Fruit fly (Drosophila melanogaster): ENCODE results near the gene CG6985.
A peak's percentile ranks its signal among the peaks of the same experiment; 100 is the strongest.

The CG6985 gene

dm6 chr3R:22747423-22748090 is 6.6 kb downstream of the CG6985 start, which contains the start of gene CG17141 (continued):
- TF ChIP-seq stwl (tag; optimal IDR thresholded peaks at IDR 0.05) (peak; percentile 26), CG3847 (GFP tag; IDR thresholded peaks at IDR 0.05) (peak; percentile 64), bcd (GFP tag; optimal IDR thresholded peaks at IDR 0.05) (no peak), mam (GFP tag; optimal IDR thresholded peaks at IDR 0.05) (no peak), CG11560 (tag; IDR thresholded peaks at IDR 0.05) (no peak), vfl (GFP tag; optimal IDR thresholded peaks at IDR 0.05) (no peak), CTCF (GFP tag; optimal IDR thresholded peaks at IDR 0.05) (no peak), CG9727 (GFP tag; optimal IDR thresholded peaks at IDR 0.05) (no peak), zfh1 (GFP tag; IDR thresholded peaks at IDR 0.05) (no peak)

- TF ChIP-seq Med (GFP tag) (peak; percentile 3), amos (GFP tag; IDR thresholded peaks at IDR 0.05; ENCODE audit: partially characterized antibody) (no peak), org-1 (GFP tag; optimal IDR thresholded peaks at IDR 0.05) (no peak), CG10543 (GFP tag; optimal IDR thresholded peaks at IDR 0.05) (no peak), D19B (GFP tag; optimal IDR thresholded peaks at IDR 0.05) (no peak), Sin3A (optimal IDR thresholded peaks at IDR 0.05) (no peak)
Measured at dm6 chr3R:22748956-22749355, 8.0 kb downstream of the CG6985 start, which contains the start of gene CG31139. Gene CG31139 (minus strand): TSS chr3R:22749056.

dm6 chr3R:22750039-22750438 is 9.1 kb downstream of the CG6985 start:
- TF ChIP-seq Nf-YA (GFP tag; IDR thresholded peaks at IDR 0.05) (no peak), Tbp (GFP tag; optimal IDR thresholded peaks at IDR 0.05) (no peak), disco-r (GFP tag; optimal IDR thresholded peaks at IDR 0.05) (no peak), NC2α (GFP tag; optimal IDR thresholded peaks at IDR 0.05) (no peak), CG10209 (GFP tag; optimal IDR thresholded peaks at IDR 0.05) (no peak), ttk (GFP tag; IDR thresholded peaks at IDR 0.05) (no peak), Ptx1 (GFP tag; IDR thresholded peaks at IDR 0.05) (no peak), kah (GFP tag; optimal IDR thresholded peaks at IDR 0.05) (peak; percentile 98), CG3726 (GFP tag; IDR thresholded peaks at IDR 0.05) (no peak), CG10979 (tag; optimal IDR thresholded peaks at IDR 0.05) (no peak), CG18011 (GFP tag; optimal IDR thresholded peaks at IDR 0.05) (no peak), row (GFP tag; IDR thresholded peaks at IDR 0.05) (no peak), chm (GFP tag; IDR thresholded peaks at IDR 0.05) (0 out of 2 replicates have a peak, but pooled peaks have one; percentile 10), ato (GFP tag; IDR thresholded peaks at IDR 0.05; ENCODE audit: partially characterized antibody) (no peak), croc (GFP tag; conservative IDR thresholded peaks at IDR 0.05) (no peak)

dm6 chr3R:22750534-22750947 is 9.6 kb downstream of the CG6985 start, which contains the start of the genes rumi, CG7029 and Usp12-46:
Gene rumi (minus strand): TSS chr3R:22750597.
Gene CG7029 (plus strand): TSS chr3R:22750901.
Gene Usp12-46 (plus strand): TSS chr3R:22750901.
- TF ChIP-seq disco-r (GFP tag; optimal IDR thresholded peaks at IDR 0.05) (peak; percentile 57), CG10321 (GFP tag; IDR thresholded peaks at IDR 0.05) (peak; percentile 62), CG3726 (GFP tag; IDR thresholded peaks at IDR 0.05) (peak; percentile 76; the same call in 2 of the 3 replicates), Awh (GFP tag; IDR thresholded peaks at IDR 0.05) (peak; percentile 63), phol (tag; optimal IDR thresholded peaks at IDR 0.05) (peak; percentile 90), pros (GFP tag; optimal IDR thresholded peaks at IDR 0.05) (peak; percentile 82), CG6689 (GFP tag; IDR thresholded peaks at IDR 0.05) (peak; percentile 88), ab (GFP tag; optimal IDR thresholded peaks at IDR 0.05) (peak; percentile 69), bsh (GFP tag; optimal IDR thresholded peaks at IDR 0.05) (peak in 1 of 2 experiments; percentile 88), CG17385 (GFP tag; optimal IDR thresholded peaks at IDR 0.05) (peak; percentile 71), CG12391 (tag; optimal IDR thresholded peaks at IDR 0.05) (peak; percentile 92), so (GFP tag; IDR thresholded peaks at IDR 0.05) (peak; percentile 77; the same call in 1 of the 3 replicates), CG15073 (GFP tag; optimal IDR thresholded peaks at IDR 0.05) (peak; percentile 43), Dip3 (GFP tag; optimal IDR thresholded peaks at IDR 0.05) (peak; percentile 92), Aef1 (GFP tag; IDR thresholded peaks at IDR 0.05) (peak; percentile 84), dimm (GFP tag; IDR thresholded peaks at IDR 0.05) (no peak), HHEX (GFP tag; optimal IDR thresholded peaks at IDR 0.05) (peak; percentile 77), CG6175 (GFP tag; IDR thresholded peaks at IDR 0.05) (peak; percentile 52; the same call in 2 of the 3 replicates), CG30431 (GFP tag; optimal IDR thresholded peaks at IDR 0.05) (peak; percentile 72), tio (GFP tag; optimal IDR thresholded peaks at IDR 0.05) (no peak), org-1 (GFP tag; optimal IDR thresholded peaks at IDR 0.05) (peak; percentile 66)
